Worm (Caenorhabditis elegans) whole organism, dauer: ENCODE results near the gene rab-21.

Source experiments
- unc-62 ChIP-seq: sonication (generic microtip); optimal IDR thresholded peaks from 2 replicates; lab custom pipeline; 2017; ENCODE audit warnings: missing biosample characterization, missing genetic modification reagents, missing genetic modification characterization

rab-21 gene

DNA sequence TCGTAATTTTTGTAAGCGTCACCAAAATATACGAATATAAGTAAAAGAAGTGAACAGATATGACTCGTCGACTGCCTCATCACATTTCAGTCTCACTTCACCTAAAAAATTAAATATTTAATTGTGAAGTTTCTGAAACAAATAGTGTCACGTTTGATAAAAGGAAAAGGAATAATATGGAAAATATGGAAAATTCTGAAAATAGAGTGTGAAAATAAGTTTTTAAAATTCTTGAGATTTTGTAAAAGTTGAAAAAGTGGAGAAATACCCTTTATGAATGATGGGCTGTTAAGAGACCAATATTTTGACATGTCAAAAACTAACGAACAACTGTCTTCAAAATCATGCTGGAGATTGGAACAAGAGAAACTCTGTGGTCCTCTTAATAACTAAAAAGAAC lies 11.9 kb upstream of the rab-21 start, which contains the start of gene T01B7.9:
Gene T01B7.9 (minus strand): TSS at position 101 of the 400 bp plus-strand sequence.
- no peak for TF ChIP-seq unc-62 (GFP tag; lab: Kevin White, UChicago)

- TF ChIP-seq unc-62 (GFP tag; lab: Kevin White, UChicago) = no peak
Observed at ce11 chrII:8721955-8722524, 7.2 kb upstream of the rab-21 start, which contains the start of gene trcs-2. Gene trcs-2, plus strand, starts transcription at chrII:8722474.

DNA sequence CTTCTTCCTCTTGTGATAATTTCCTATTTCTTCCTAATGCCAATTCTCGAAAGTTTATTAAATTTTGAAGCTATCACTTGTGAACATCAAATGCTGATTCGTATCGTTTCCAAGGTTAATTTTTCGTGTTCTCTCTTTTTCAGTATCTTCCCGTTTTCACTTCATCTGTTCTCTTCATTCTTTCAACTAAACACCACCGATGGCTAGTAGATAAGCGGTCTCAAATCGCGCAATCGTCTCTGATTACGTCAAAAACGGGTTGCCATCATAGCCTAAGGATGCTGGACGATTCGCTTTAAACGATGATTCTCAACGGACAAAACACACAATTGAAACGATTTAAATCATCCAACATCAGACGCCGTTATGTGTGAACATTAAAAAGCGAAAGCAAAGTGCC lies 2.8 kb upstream of the rab-21 start:
- TF ChIP-seq unc-62 (GFP tag; lab: Kevin White, UChicago) = no peak

DNA sequence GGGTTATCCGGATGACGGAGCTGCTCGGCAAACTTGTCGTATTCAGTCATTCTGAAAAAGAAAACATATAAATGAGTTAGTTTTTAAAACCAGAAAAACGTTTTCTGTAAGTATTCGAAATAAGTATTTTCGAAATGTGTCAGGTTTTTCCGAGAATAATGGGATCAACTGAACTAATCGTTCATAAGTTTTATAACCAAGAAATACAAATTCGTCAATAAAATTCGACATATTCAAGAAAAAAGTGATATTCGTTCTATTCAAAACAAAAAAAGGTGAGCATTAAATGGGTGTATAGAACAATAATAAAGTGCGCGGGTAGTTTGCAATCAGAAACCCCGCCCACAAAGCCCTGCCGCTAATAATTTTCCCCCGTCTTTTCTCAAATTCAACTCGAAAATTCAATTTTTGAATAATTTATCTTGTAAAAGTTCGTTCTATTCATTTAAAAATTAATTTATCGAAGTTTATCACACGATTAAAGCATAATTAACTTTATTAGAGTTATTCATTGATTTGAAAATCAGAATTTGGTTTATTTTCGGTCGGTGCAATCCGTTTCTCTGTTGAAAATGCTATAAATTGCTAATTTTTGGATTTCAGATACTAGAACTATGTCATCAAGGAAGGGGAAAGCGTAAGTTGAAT lies 1.5 kb upstream of the rab-21 start, which contains the start of the genes cyn-11 and T01B7.5:
Gene cyn-11 (minus strand): TSS at position 51 of the 648 bp plus-strand sequence.
Gene T01B7.5 (plus strand): TSS at position 598 of the 648 bp plus-strand sequence.
- no peak for TF ChIP-seq unc-62 (GFP tag; lab: Kevin White, UChicago)

DNA sequence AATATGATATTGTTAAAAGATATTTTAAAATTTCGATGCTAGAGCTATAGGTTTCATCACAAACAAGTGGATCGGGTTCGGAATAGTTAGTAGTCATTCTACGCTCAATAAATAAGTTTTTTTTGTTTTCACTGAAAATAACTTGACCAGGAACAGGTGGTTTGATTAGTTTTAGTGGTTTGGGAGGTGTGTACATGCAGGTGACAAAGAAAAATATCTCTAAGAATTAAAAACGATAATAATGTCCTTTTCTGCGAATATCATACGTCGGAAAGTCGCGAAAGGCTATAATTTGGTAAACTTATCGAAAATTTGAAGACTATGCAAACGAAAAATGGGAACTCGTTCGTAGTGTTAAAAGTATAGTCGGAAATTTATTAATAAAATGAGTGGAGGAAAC lies 4.5 kb downstream of the rab-21 start, which contains the start of gene srg-15:
Gene srg-15 (minus strand): TSS at position 101 of the 400 bp plus-strand sequence.
- TF ChIP-seq unc-62 (GFP tag; lab: Kevin White, UChicago) = no peak

DNA sequence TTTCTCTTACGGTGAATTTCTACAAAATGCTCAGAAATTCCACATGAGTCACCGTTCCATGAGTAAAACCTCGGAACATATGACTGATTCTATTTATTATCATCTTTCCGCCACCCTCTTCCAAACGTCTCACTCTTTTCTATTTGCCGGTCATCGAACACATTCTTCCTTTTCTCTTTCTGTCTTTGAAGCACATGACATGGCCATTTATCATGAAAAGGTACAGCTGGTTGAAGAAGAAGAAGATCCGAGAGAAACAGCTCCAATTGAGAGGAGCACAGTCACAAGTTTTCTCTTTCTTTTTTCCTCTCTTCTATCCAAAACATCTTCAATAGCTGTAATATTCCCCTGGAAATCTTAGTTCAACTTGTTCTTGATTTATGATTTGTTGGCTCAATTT lies 7.8 kb downstream of the rab-21 start, which contains the start of gene cup-16:
Gene cup-16 (plus strand): TSS at position 132 of the 400 bp plus-strand sequence.
- no peak for TF ChIP-seq unc-62 (GFP tag; lab: Kevin White, UChicago)

DNA sequence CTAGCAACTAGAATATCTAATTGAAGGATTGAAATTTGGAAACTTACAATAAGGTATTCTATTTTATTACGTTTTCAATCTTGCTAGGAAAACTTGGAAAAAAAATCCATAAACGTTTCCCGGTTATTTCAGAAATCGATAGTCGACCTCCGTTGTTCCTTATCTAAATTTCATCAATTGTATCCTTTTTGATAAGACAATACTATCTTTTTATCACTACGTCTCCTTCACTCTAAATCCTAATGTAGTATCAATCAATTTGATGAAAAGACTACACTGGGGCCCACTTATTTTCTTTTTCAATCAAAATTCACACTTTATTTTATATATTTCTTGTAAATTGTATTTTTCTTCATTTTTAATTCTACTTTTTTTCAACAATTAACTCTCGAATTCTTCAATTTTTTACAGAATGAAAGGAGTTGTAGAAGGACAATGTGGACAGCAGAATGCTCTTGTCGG lies 10.4 kb downstream of the rab-21 start, which contains the start of gene prx-5:
Gene prx-5 (plus strand): TSS at position 412 of the 462 bp plus-strand sequence.
- TF ChIP-seq unc-62 (GFP tag; lab: Kevin White, UChicago) = no peak

DNA sequence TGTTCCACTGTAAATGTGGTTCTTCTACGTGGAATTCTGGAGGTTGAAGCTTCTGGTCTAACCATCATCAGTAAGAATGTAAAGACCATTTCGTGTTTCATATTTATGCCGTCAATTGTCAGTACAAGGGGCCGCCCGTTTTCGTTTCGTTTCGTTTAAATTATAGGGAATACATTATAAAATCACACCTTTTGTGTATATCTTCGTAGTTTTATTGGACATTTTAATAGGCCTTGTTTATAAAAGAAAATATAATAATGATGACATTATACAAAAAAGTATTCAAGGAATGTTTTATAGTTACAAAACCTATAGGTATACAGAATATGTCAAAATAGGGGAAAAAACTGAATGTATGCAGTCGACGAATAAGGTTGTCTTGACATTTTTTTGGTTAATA lies 11.1 kb downstream of the rab-21 start, which contains the start of gene ceh-7:
Gene ceh-7 (minus strand): TSS at position 101 of the 400 bp plus-strand sequence.
- no peak for TF ChIP-seq unc-62 (GFP tag; lab: Kevin White, UChicago)

DNA sequence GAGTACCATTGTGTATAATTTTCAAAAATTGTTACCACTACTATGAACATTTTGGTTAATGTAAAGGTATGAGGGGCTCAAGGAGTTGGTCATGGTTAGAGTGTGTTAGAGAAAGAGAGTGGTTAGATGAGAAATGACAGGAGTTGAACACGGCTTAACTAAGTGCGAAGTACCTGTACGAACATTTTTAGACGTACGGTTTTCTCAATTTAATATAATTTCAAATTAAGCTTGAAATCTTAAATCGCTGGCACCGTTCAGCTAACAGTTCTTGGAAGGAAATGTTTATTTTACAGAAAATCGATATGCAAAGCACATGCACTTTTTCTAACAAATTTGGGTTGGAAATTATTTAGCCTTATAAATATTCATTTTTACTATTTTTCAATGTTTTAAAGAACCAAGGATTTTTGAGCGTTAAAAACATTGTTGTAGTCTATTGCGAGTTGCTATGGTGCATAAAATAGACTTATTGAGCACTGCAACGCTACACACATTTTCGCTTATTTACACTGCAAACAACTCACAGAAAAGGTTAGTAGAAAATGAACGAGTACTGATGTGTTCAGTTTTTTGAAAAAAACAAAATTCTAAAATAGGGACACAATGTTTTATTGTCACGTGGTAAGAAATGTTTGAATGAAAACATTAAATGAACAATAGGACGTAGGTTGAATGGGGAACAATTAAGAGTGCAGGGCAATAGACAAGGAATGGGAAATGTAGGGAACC lies 13.0 kb downstream of the rab-21 start, which contains the start of gene sphk-1:
Gene sphk-1 (minus strand): TSS at position 51 of the 732 bp plus-strand sequence.
- no peak for TF ChIP-seq unc-62 (GFP tag; lab: Kevin White, UChicago)

ce11 chrII:8701059-8701458 lies 13.8 kb downstream of the rab-21 start:
- TF ChIP-seq unc-62 (GFP tag; lab: Kevin White, UChicago) = no peak

- no peak for TF ChIP-seq unc-62 (GFP tag; lab: Kevin White, UChicago)
Observed at ce11 chrII:8698828-8699227, 16.0 kb downstream of the rab-21 start, which contains the start of gene chdh-1. Gene chdh-1, minus strand, starts transcription at chrII:8698928.

DNA sequence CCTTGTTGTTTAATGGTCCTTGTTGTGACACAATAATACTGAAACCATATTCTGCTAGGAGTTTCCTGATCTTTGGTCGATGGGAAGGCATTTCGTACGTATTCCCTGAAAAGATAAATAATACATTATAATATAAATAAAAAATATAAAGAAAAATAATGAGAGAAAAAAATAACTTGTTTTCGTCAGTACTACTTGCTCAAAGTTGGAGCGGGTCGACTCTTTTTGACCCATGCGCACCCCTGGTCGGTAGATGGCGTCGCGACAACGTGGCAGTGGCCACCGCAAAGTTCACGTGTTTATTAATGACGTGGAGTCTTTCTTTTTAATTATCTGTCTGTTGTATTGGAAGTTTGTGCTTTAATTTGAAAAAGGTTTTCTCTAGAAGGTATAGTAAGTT lies 19.0 kb downstream of the rab-21 start, which contains the start of gene C34C6.10:
Gene C34C6.10 (minus strand): TSS at position 101 of the 400 bp plus-strand sequence.
- no peak for TF ChIP-seq unc-62 (GFP tag; lab: Kevin White, UChicago)

- TF ChIP-seq unc-62 (GFP tag; lab: Kevin White, UChicago) = no peak
Observed at ce11 chrII:8691344-8691960, 23.4 kb downstream of the rab-21 start, which contains the start of gene C34C6.3. Gene C34C6.3, plus strand, starts transcription at chrII:8691910.

- no peak for TF ChIP-seq unc-62 (GFP tag; lab: Kevin White, UChicago)
Observed at ce11 chrII:8685623-8686022, 29.2 kb downstream of the rab-21 start, which contains the start of gene C34C6.9. Gene C34C6.9, plus strand, starts transcription at chrII:8685923.

- TF ChIP-seq unc-62 (GFP tag; lab: Kevin White, UChicago) = no peak
Observed at ce11 chrII:8684824-8685223, 30.0 kb downstream of the rab-21 start, which contains the start of gene hgap-2. Gene hgap-2, minus strand, starts transcription at chrII:8684924.
